Worm (Caenorhabditis elegans) whole organism, L3 larva: ENCODE measurements around the gene K08F4.5.

Experiments used
- R02D3.7 ChIP-seq: fragments of 150-350 bp; optimal IDR thresholded peaks from 2 replicates; lab custom pipeline; 2014; ENCODE audit warnings: missing biosample characterization, missing genetic modification characterization
- aly-2 ChIP-seq: fragments of 150-350 bp; optimal IDR thresholded peaks from 2 replicates; lab custom pipeline; 2014; ENCODE audit warnings: missing biosample characterization, missing genetic modification characterization
- ama-1 ChIP-seq: fragments of 150-350 bp; optimal IDR thresholded peaks from 2 replicates; lab custom pipeline; 2018
- ceh-16 ChIP-seq: sonication (generic microtip); optimal IDR thresholded peaks from 2 replicates; lab custom pipeline; 2017; ENCODE audit warnings: missing biosample characterization, missing genetic modification characterization
- ceh-82 ChIP-seq: fragments of 150-350 bp; optimal IDR thresholded peaks from 2 replicates; lab custom pipeline; 2014; ENCODE audit warnings: missing biosample characterization, missing genetic modification characterization
- ceh-9 ChIP-seq: sonication (generic microtip); optimal IDR thresholded peaks from 2 replicates; lab custom pipeline; 2018; ENCODE audit warnings: missing biosample characterization, missing genetic modification characterization
- egl-27 ChIP-seq: sonication (generic microtip); optimal IDR thresholded peaks from 4 replicates; lab custom pipeline; 2017; ENCODE audit warnings: missing biosample characterization, missing genetic modification reagents, missing genetic modification characterization
- egl-5 ChIP-seq: fragments of 150-350 bp; optimal IDR thresholded peaks from 2 replicates; lab custom pipeline; 2017; ENCODE audit warnings: missing biosample characterization, missing genetic modification reagents, missing genetic modification characterization, inconsistent platforms
- elt-1 ChIP-seq: fragments of 150-350 bp; optimal IDR thresholded peaks from 2 replicates; lab custom pipeline; 2014; ENCODE audit warnings: missing biosample characterization, missing genetic modification characterization
- elt-2 ChIP-seq: sonication (generic microtip); optimal IDR thresholded peaks from 2 replicates; lab custom pipeline; 2016; ENCODE audit warnings: missing genetic modification reagents, mild to moderate bottlenecking, missing genetic modification characterization, missing compliant biosample characterization
- eor-1 ChIP-seq, 2 experiments: fragments of 150-350 bp; optimal IDR thresholded peaks; 2 replicates each; lab custom pipeline; 2014 to 2018; ENCODE audit warnings: missing biosample characterization in 2 of 2, missing genetic modification characterization in 2 of 2
- fkh-10 ChIP-seq: sonication (generic microtip); optimal IDR thresholded peaks from 2 replicates; lab custom pipeline; 2017; ENCODE audit warnings: missing biosample characterization, missing genetic modification reagents, missing genetic modification characterization
- hmg-11 ChIP-seq: sonication (generic microtip); optimal IDR thresholded peaks from 2 replicates; lab custom pipeline; 2016; ENCODE audit warnings: missing genetic modification characterization, missing compliant biosample characterization
- jun-1 ChIP-seq: fragments of 150-350 bp; optimal IDR thresholded peaks from 2 replicates; lab custom pipeline; 2014; ENCODE audit warnings: missing biosample characterization, missing genetic modification reagents, missing genetic modification characterization
- lin-15B ChIP-seq: fragments of 150-350 bp; optimal IDR thresholded peaks from 2 replicates; lab custom pipeline; 2014; ENCODE audit warnings: missing biosample characterization, missing genetic modification characterization
- lin-39 ChIP-seq: fragments of 150-350 bp; optimal IDR thresholded peaks from 2 replicates; lab custom pipeline; 2018; ENCODE audit warnings: missing biosample characterization, missing genetic modification reagents, missing genetic modification characterization
- mdl-1 ChIP-seq: fragments of 150-350 bp; optimal IDR thresholded peaks from 2 replicates; lab custom pipeline; 2014; ENCODE audit warnings: missing biosample characterization, missing genetic modification characterization
- nfya-1 ChIP-seq: sonication (generic microtip); optimal IDR thresholded peaks from 2 replicates; lab custom pipeline; 2017; ENCODE audit warnings: missing genetic modification characterization, mild to moderate bottlenecking, missing compliant biosample characterization, antibody characterized with exemption, moderate library complexity; ENCODE audit not compliant: insufficient read depth
- nhr-23 ChIP-seq: fragments of 150-350 bp; optimal IDR thresholded peaks from 2 replicates; lab custom pipeline; 2014; ENCODE audit warnings: missing biosample characterization, missing genetic modification reagents, missing genetic modification characterization
- nhr-25 ChIP-seq: sonication (generic microtip); optimal IDR thresholded peaks from 2 replicates; lab custom pipeline; 2017; ENCODE audit warnings: missing biosample characterization, missing genetic modification characterization
- nhr-28 ChIP-seq: fragments of 150-350 bp; optimal IDR thresholded peaks from 2 replicates; lab custom pipeline; 2014; ENCODE audit warnings: missing biosample characterization, missing genetic modification characterization
- nhr-43 ChIP-seq: sonication (generic microtip); optimal IDR thresholded peaks from 2 replicates; lab custom pipeline; 2016; ENCODE audit warnings: mild to moderate bottlenecking, missing genetic modification characterization, missing compliant biosample characterization; ENCODE audit not compliant: poor library complexity, severe bottlenecking
- nhr-76 ChIP-seq: fragments of 150-350 bp; sonication (generic microtip); optimal IDR thresholded peaks from 5 replicates; lab custom pipeline; 2014; ENCODE audit warnings: missing biosample characterization, missing genetic modification characterization
- pha-4 ChIP-seq: fragments of 150-350 bp; optimal IDR thresholded peaks from 2 replicates; lab custom pipeline; 2014; ENCODE audit warnings: missing biosample characterization, missing genetic modification reagents, missing genetic modification characterization
- pqm-1 ChIP-seq: fragments of 150-350 bp; optimal IDR thresholded peaks from 2 replicates; lab custom pipeline; 2017; ENCODE audit warnings: missing biosample characterization, missing genetic modification characterization, inconsistent platforms
- sea-2 ChIP-seq: fragments of 150-350 bp; sonication (generic microtip); optimal IDR thresholded peaks from 4 replicates; lab custom pipeline; 2014; ENCODE audit warnings: missing biosample characterization, missing genetic modification reagents, missing genetic modification characterization
- skn-1 ChIP-seq: fragments of 150-350 bp; optimal IDR thresholded peaks from 2 replicates; lab custom pipeline; 2014; ENCODE audit warnings: missing biosample characterization, missing genetic modification characterization
- snpc-4 ChIP-seq: fragments of 150-350 bp; optimal IDR thresholded peaks from 2 replicates; lab custom pipeline; 2014; ENCODE audit warnings: missing biosample characterization, missing genetic modification characterization
- tbx-2 ChIP-seq: sonication (generic microtip); optimal IDR thresholded peaks from 2 replicates; lab custom pipeline; 2016; ENCODE audit warnings: mild to moderate bottlenecking, missing genetic modification characterization, missing compliant biosample characterization
- unc-39 ChIP-seq: sonication (generic microtip); optimal IDR thresholded peaks from 4 replicates; lab custom pipeline; 2017; ENCODE audit warnings: missing biosample characterization, missing genetic modification characterization
- unc-62 ChIP-seq: fragments of 150-350 bp; sonication (generic microtip); optimal IDR thresholded peaks from 4 replicates; lab custom pipeline; 2014; ENCODE audit warnings: missing biosample characterization, missing genetic modification reagents, missing genetic modification characterization
- zag-1 ChIP-seq: fragments of 150-350 bp; optimal IDR thresholded peaks from 2 replicates; lab custom pipeline; 2014; ENCODE audit warnings: missing biosample characterization, missing genetic modification characterization
- ztf-11 ChIP-seq: fragments of 150-350 bp; optimal IDR thresholded peaks from 2 replicates; lab custom pipeline; 2014; ENCODE audit warnings: missing biosample characterization, missing genetic modification characterization

Gene K08F4.5

DNA sequence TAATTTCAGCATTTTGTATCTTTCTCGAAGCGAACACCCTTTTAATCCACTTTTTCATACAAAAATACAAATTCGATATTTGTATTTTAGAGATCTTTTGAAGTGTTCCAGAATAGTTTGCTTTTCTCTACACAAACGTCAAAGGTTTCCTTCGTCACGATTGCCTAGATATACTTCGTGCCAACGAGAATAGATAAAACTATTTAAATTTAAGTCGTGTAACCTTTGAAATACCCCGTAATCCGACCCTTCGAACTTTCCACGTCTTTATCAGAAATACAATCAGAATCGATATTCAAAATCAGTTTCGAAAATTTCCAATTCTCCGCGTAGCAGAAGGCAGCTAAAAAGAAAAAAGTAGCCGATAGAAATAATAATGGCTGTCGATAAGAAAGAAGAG lies 45.4 kb downstream of the K08F4.5 start, which contains the start of gene ttbk-5:
Gene ttbk-5, plus strand, starts transcription at position 301 of the 400 bp plus-strand sequence.
- TF ChIP-seq elt-1 (tag; lab: Kevin White, UChicago) (no peak), nhr-23 (tag; lab: Kevin White, UChicago) (no peak), aly-2 (tag; lab: Kevin White, UChicago) (no peak), skn-1 (no peak), hmg-11 (tag; lab: Kevin White, UChicago) (no peak), snpc-4 (tag; lab: Kevin White, UChicago) (no peak)

DNA sequence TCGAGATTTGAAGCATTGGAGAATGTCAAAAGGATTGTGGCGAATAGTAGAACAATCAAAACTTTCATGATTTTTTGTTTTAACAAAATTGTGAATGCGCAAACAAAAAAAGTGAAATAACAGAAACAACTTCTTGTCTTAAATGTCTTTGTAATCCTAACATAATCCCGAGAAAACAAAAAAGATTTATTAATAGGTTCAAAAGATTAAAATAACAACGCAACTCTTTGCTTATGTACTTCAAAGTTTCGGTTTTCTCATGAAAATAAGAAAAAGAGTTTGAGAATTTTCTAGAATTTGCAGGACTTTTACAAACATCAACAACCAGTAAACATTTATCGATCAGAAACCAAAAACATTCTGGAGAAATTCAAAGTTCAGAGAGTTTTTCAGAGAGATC lies 45.9 kb downstream of the K08F4.5 start, which contains the start of gene ttr-39:
Gene ttr-39, minus strand, starts transcription at position 101 of the 400 bp plus-strand sequence.
- TF ChIP-seq ceh-16 (tag; lab: Kevin White, UChicago) (no peak), lin-39 (tag; lab: Kevin White, UChicago) (no peak), ceh-9 (no peak), lin-15B (tag; lab: Kevin White, UChicago) (no peak), unc-62 (GFP tag; lab: Kevin White, UChicago) (no peak), snpc-4 (tag; lab: Kevin White, UChicago) (no peak), hmg-11 (tag; lab: Kevin White, UChicago) (no peak), unc-39 (tag; lab: Kevin White, UChicago) (no peak), nhr-25 (tag; lab: Kevin White, UChicago) (no peak), mdl-1 (tag; lab: Kevin White, UChicago) (no peak), pha-4 (no peak), pqm-1 (tag; lab: Kevin White, UChicago) (no peak), eor-1 (tag; optimal IDR thresholded peaks at IDR 0.05; lab: Kevin White, UChicago) (no peak), zag-1 (tag; lab: Kevin White, UChicago) (no peak), ama-1 (lab: Kevin White, UChicago) (no peak), nhr-28 (tag; lab: Kevin White, UChicago) (no peak), skn-1 (no peak), fkh-10 (GFP tag; lab: Kevin White, UChicago) (no peak), sea-2 (GFP tag; lab: Kevin White, UChicago) (no peak), nhr-76 (no peak)
- TF ChIP-seq, all 47 proteins: peak for 0

ce11 chrIV:10085401-10086187 lies 50.1 kb downstream of the K08F4.5 start, which contains the start of the genes col-2 and ndc-80:
TSS of gene col-2 (minus strand) at chrIV:10085451.
TSS of gene ndc-80 (plus strand) at chrIV:10086137.
- TF ChIP-seq ceh-9 (no peak), aly-2 (tag; lab: Kevin White, UChicago) (no peak), egl-5 (tag; lab: Kevin White, UChicago) (no peak), lin-15B (tag; lab: Kevin White, UChicago) (peak; percentile 93), elt-1 (tag; lab: Kevin White, UChicago) (no peak), ama-1 (lab: Kevin White, UChicago) (no peak), fkh-10 (GFP tag; lab: Kevin White, UChicago) (peak; percentile 23), pqm-1 (tag; lab: Kevin White, UChicago) (peak; percentile 17), nfya-1 (tag; lab: Kevin White, UChicago) (peak; percentile 84), skn-1 (peak; percentile 4), tbx-2 (tag; lab: Kevin White, UChicago) (no peak), unc-62 (GFP tag; lab: Kevin White, UChicago) (no peak), lin-39 (tag; lab: Kevin White, UChicago) (peak; percentile 70), pha-4 (no peak), ztf-11 (no peak), egl-27 (tag; lab: Kevin White, UChicago) (no peak), elt-2 (no peak), snpc-4 (tag; lab: Kevin White, UChicago) (peak; percentile 36), jun-1 (tag; lab: Kevin White, UChicago) (peak; percentile 10), nhr-43 (peak; percentile 74), nhr-25 (tag; lab: Kevin White, UChicago) (peak; percentile 70), R02D3.7 (tag; lab: Kevin White, UChicago) (peak; percentile 71), ceh-16 (tag; lab: Kevin White, UChicago) (no peak), ceh-82 (tag; lab: Kevin White, UChicago) (no peak), nhr-23 (tag; lab: Kevin White, UChicago) (peak; percentile 54)
